Fruit fly (Drosophila melanogaster): ENCODE measurements around the gene CG2955.
A peak's percentile ranks its signal among the peaks of the same experiment; 100 is the strongest.

DNA sequence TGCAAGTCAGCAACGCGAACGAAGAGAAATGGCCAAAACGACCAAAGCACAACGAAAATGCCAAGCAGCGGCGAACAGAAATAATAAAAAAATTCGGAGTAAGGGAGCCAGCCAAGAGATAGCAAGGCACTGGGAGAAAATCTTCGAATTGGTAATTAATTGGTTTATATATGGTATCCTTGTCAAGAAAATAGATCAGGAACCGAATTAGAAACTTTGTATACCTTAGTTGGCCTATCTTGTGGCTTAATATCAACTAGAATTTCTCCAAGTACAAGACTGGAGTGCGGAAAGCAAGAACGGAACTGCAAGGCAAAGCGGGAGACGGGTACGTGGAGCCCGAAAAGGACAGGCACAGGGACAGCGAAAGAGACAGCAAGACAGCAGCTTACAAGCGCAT lies 30.9 kb downstream of the CG2955 start:
- TF ChIP-seq CG14655 (GFP tag; optimal IDR thresholded peaks at IDR 0.05) (no peak), Pif1A (GFP tag; optimal IDR thresholded peaks at IDR 0.05) (peak; percentile 29), CG9948 (tag; optimal IDR thresholded peaks at IDR 0.05) (no peak)

All from whole organism, pupa.